Worm (Caenorhabditis elegans) whole organism, L1 larva: ENCODE data around the gene abu-14.

Experiments used
- C16A3.4 ChIP-seq: fragments of 150-350 bp; optimal IDR thresholded peaks from 2 replicates; lab custom pipeline; 2014; ENCODE audit warnings: missing biosample characterization, missing genetic modification characterization
- C34B4.2 ChIP-seq: sonication (generic microtip); optimal IDR thresholded peaks from 2 replicates; lab custom pipeline; 2017; ENCODE audit warnings: mild to moderate bottlenecking, missing genetic modification characterization, missing compliant biosample characterization
- Y116A8C.19 ChIP-seq: sonication (generic microtip); optimal IDR thresholded peaks from 2 replicates; lab custom pipeline; 2016; ENCODE audit warnings: missing compliant biosample characterization, missing genetic modification characterization, borderline replicate concordance
- aha-1 ChIP-seq: fragments of 150-350 bp; optimal IDR thresholded peaks from 2 replicates; lab custom pipeline; 2014; ENCODE audit warnings: missing biosample characterization, missing genetic modification characterization
- ama-1 ChIP-seq: fragments of 150-350 bp; optimal IDR thresholded peaks from 2 replicates; lab custom pipeline; 2014
- blmp-1 ChIP-seq: fragments of 150-350 bp; optimal IDR thresholded peaks from 2 replicates; lab custom pipeline; 2014; ENCODE audit warnings: missing biosample characterization, missing genetic modification characterization
- ceh-82 ChIP-seq, 3 experiments: fragments of 150-350 bp in 1 of 3; sonication (generic microtip) in 2 of 3; optimal IDR thresholded peaks; 2 replicates each; lab custom pipeline; 2014 to 2017; ENCODE audit warnings: missing biosample characterization in 3 of 3, missing genetic modification characterization in 3 of 3
- ceh-88 ChIP-seq: fragments of 200-800 bp; sonication (Bioruptor generic); IDR thresholded peaks from 2 replicates; pipeline ENCODE4 v1.3.6; 2022; ENCODE audit warnings: missing genetic modification characterization, missing compliant biosample characterization
- ceh-90 ChIP-seq: sonication (generic microtip); optimal IDR thresholded peaks from 2 replicates; lab custom pipeline; 2016; ENCODE audit warnings: missing genetic modification characterization, missing compliant biosample characterization
- dpl-1 ChIP-seq, 3 experiments: fragments of 150-350 bp in 2 of 3; sonication (generic microtip) in 1 of 3; optimal IDR thresholded peaks; 2 replicates each; lab custom pipeline; 2014 to 2017; ENCODE audit warnings: missing biosample characterization in 3 of 3, missing genetic modification characterization in 3 of 3, missing genetic modification reagents in 3 of 3
- dsc-1 ChIP-seq: sonication (generic microtip); optimal IDR thresholded peaks from 2 replicates; lab custom pipeline; 2016; ENCODE audit warnings: mild to moderate bottlenecking, missing genetic modification characterization, missing compliant biosample characterization
- ets-5 ChIP-seq: fragments of 200-800 bp; sonication (Bioruptor generic); IDR thresholded peaks from 2 replicates; pipeline ENCODE4 v1.3.6; 2022; ENCODE audit warnings: missing genetic modification characterization, missing compliant biosample characterization
- fkh-10 ChIP-seq: sonication (generic microtip); optimal IDR thresholded peaks from 2 replicates; lab custom pipeline; 2017; ENCODE audit warnings: missing biosample characterization, missing genetic modification reagents, missing genetic modification characterization
- fkh-4 ChIP-seq: sonication (generic microtip); optimal IDR thresholded peaks from 2 replicates; lab custom pipeline; 2016; ENCODE audit warnings: missing compliant biosample characterization, missing genetic modification characterization, borderline replicate concordance
- fos-1 ChIP-seq: fragments of 150-350 bp; optimal IDR thresholded peaks from 2 replicates; lab custom pipeline; 2014; ENCODE audit warnings: missing biosample characterization, missing genetic modification characterization
- grh-1 ChIP-seq: fragments of 200-800 bp; sonication (Bioruptor generic); IDR thresholded peaks from 2 replicates; pipeline ENCODE4 v1.3.6; 2022; ENCODE audit warnings: missing genetic modification reagents, missing genetic modification characterization, missing compliant biosample characterization
- hlh-17 ChIP-seq: fragments of 200-800 bp; sonication (Bioruptor generic); optimal IDR thresholded peaks from 2 replicates; lab custom pipeline; 2018; ENCODE audit warnings: missing genetic modification characterization, mild to moderate bottlenecking, missing compliant biosample characterization, moderate library complexity, borderline replicate concordance
- irx-1 ChIP-seq: sonication (generic microtip); optimal IDR thresholded peaks from 2 replicates; lab custom pipeline; 2016; ENCODE audit warnings: missing genetic modification characterization, missing compliant biosample characterization
- isw-1 ChIP-seq: fragments of 200-800 bp; sonication (Bioruptor generic); IDR thresholded peaks from 2 replicates; pipeline ENCODE4 v1.3.6; 2022; ENCODE audit warnings: missing genetic modification characterization, missing compliant biosample characterization
- jun-1 ChIP-seq: fragments of 150-350 bp; optimal IDR thresholded peaks from 2 replicates; lab custom pipeline; 2014; ENCODE audit warnings: missing biosample characterization, missing genetic modification reagents, missing genetic modification characterization
- lin-14 ChIP-seq: fragments of 200-800 bp; sonication (Bioruptor generic); optimal IDR thresholded peaks from 2 replicates; lab custom pipeline; 2018; ENCODE audit warnings: mild to moderate bottlenecking, missing genetic modification characterization, moderate library complexity, missing compliant biosample characterization
- lin-15B ChIP-seq: fragments of 150-350 bp; sonication (generic microtip); optimal IDR thresholded peaks from 3 replicates; lab custom pipeline; 2014; ENCODE audit warnings: missing biosample characterization, missing genetic modification characterization
- lin-35 ChIP-seq, 2 experiments: fragments of 150-350 bp; optimal IDR thresholded peaks; 2 replicates each; lab custom pipeline; 2014; ENCODE audit warnings: missing biosample characterization in 2 of 2, missing genetic modification characterization in 2 of 2, missing genetic modification reagents in 2 of 2
- lin-39 ChIP-seq: fragments of 150-350 bp; optimal IDR thresholded peaks from 2 replicates; lab custom pipeline; 2014; ENCODE audit warnings: missing biosample characterization, missing genetic modification reagents, missing genetic modification characterization
- lir-3 ChIP-seq: sonication (generic microtip); optimal IDR thresholded peaks from 2 replicates; lab custom pipeline; 2016; ENCODE audit warnings: mild to moderate bottlenecking, missing genetic modification characterization, moderate library complexity, missing compliant biosample characterization; ENCODE audit not compliant: poor library complexity
- lsy-2 ChIP-seq, 2 experiments: fragments of 150-350 bp; optimal IDR thresholded peaks; 2 replicates each; lab custom pipeline; 2014; ENCODE audit warnings: missing biosample characterization in 2 of 2, missing genetic modification characterization in 2 of 2
- mab-9 ChIP-seq: fragments of 200-800 bp; sonication (Bioruptor generic); IDR thresholded peaks from 2 replicates; pipeline ENCODE4 v1.3.6; 2022; ENCODE audit warnings: missing genetic modification reagents, missing genetic modification characterization, missing compliant biosample characterization
- mef-2 ChIP-seq: fragments of 150-350 bp; optimal IDR thresholded peaks from 2 replicates; lab custom pipeline; 2014; ENCODE audit warnings: missing biosample characterization, missing genetic modification characterization
- mep-1 ChIP-seq: fragments of 150-350 bp; optimal IDR thresholded peaks from 2 replicates; lab custom pipeline; 2014; ENCODE audit warnings: missing biosample characterization, missing genetic modification characterization
- nhr-11 ChIP-seq: fragments of 150-350 bp; optimal IDR thresholded peaks from 2 replicates; lab custom pipeline; 2014; ENCODE audit warnings: missing biosample characterization, missing genetic modification characterization
- nhr-19 ChIP-seq: fragments of 200-800 bp; sonication (Bioruptor generic); conservative IDR thresholded peaks from 2 replicates; pipeline ENCODE4 v1.3.6; 2022; ENCODE audit warnings: missing genetic modification characterization, missing compliant biosample characterization
- nhr-47 ChIP-seq: sonication (generic microtip); optimal IDR thresholded peaks from 2 replicates; lab custom pipeline; 2016; ENCODE audit warnings: mild to moderate bottlenecking, missing genetic modification characterization, moderate library complexity, missing compliant biosample characterization
- nhr-71 ChIP-seq: sonication (generic microtip); optimal IDR thresholded peaks from 2 replicates; lab custom pipeline; 2016; ENCODE audit warnings: mild to moderate bottlenecking, missing genetic modification characterization, moderate library complexity, missing compliant biosample characterization
- nhr-77 ChIP-seq: fragments of 150-350 bp; optimal IDR thresholded peaks from 2 replicates; lab custom pipeline; 2014; ENCODE audit warnings: missing biosample characterization, missing genetic modification characterization
- nhr-84 ChIP-seq: sonication (generic microtip); optimal IDR thresholded peaks from 2 replicates; lab custom pipeline; 2017; ENCODE audit warnings: missing biosample characterization, missing genetic modification characterization
- pag-3 ChIP-seq: sonication (generic microtip); optimal IDR thresholded peaks from 2 replicates; lab custom pipeline; 2017; ENCODE audit warnings: missing genetic modification characterization, mild to moderate bottlenecking, missing compliant biosample characterization, antibody characterized with exemption, borderline replicate concordance; ENCODE audit not compliant: insufficient read depth
- pax-3 ChIP-seq: fragments of 200-800 bp; sonication (Bioruptor generic); optimal IDR thresholded peaks from 2 replicates; lab custom pipeline; 2018; ENCODE audit warnings: mild to moderate bottlenecking, missing genetic modification characterization, moderate library complexity, missing compliant biosample characterization
- snu-23 ChIP-seq: sonication (generic microtip); optimal IDR thresholded peaks from 2 replicates; lab custom pipeline; 2016; ENCODE audit warnings: missing genetic modification characterization, missing compliant biosample characterization
- sox-4 ChIP-seq: sonication (generic microtip); optimal IDR thresholded peaks from 2 replicates; lab custom pipeline; 2016; ENCODE audit warnings: missing genetic modification characterization, missing compliant biosample characterization
- sptf-1 ChIP-seq: fragments of 150-350 bp; optimal IDR thresholded peaks from 2 replicates; lab custom pipeline; 2014; ENCODE audit warnings: missing biosample characterization, missing genetic modification characterization
- sup-37 ChIP-seq: fragments of 200-800 bp; sonication (Bioruptor generic); optimal IDR thresholded peaks from 2 replicates; lab custom pipeline; 2018; ENCODE audit warnings: mild to moderate bottlenecking, missing genetic modification characterization, missing compliant biosample characterization
- unc-30 ChIP-seq: sonication (generic microtip); optimal IDR thresholded peaks from 2 replicates; lab custom pipeline; 2017; ENCODE audit warnings: missing biosample characterization, missing genetic modification characterization
- unc-98 ChIP-seq: fragments of 200-800 bp; sonication (Bioruptor generic); IDR thresholded peaks from 2 replicates; pipeline ENCODE4 v1.3.6; 2022; ENCODE audit warnings: missing genetic modification characterization, missing compliant biosample characterization
- xbp-1 ChIP-seq: sonication (generic microtip); optimal IDR thresholded peaks from 2 replicates; lab custom pipeline; 2016; ENCODE audit warnings: missing genetic modification characterization, missing compliant biosample characterization
- ztf-11 ChIP-seq, 2 experiments: sonication (generic microtip); optimal IDR thresholded peaks; 2 replicates each; lab custom pipeline; 2016 to 2017; ENCODE audit warnings: missing genetic modification characterization in 2 of 2, missing biosample characterization in 1 of 2, missing compliant biosample characterization in 1 of 2
- ztf-4 ChIP-seq: fragments of 150-350 bp; optimal IDR thresholded peaks from 2 replicates; lab custom pipeline; 2014; ENCODE audit warnings: missing biosample characterization, missing genetic modification characterization

Gene abu-14

ce11 chrII:9261931-9262562 lies 35.0 kb upstream of the abu-14 start, which contains the start of gene aqp-2 (continued):
- TF ChIP-seq nhr-84 (tag; lab: Kevin White, UChicago) (no peak), sup-37 (GFP tag; lab: Kevin White, UChicago) (no peak), ceh-88 (GFP tag; lab: Robert Waterston, UW) (no peak; the same call in 1 of the 2 replicates), ztf-11 (tag; optimal IDR thresholded peaks at IDR 0.05; lab: Kevin White, UChicago) (peak in 1 of 2 experiments; percentile 26), nhr-71 (tag; lab: Kevin White, UChicago) (peak; percentile 86), ceh-90 (tag; lab: Kevin White, UChicago) (no peak), pag-3 (tag; lab: Kevin White, UChicago) (peak; percentile 84), fos-1 (tag; lab: Kevin White, UChicago) (peak; percentile 47), dpl-1 (GFP tag; optimal IDR thresholded peaks at IDR 0.05; lab: Kevin White, UChicago) (no peak), lsy-2 (tag; optimal IDR thresholded peaks at IDR 0.05; lab: Kevin White, UChicago) (peak; percentile 22 to 56), nhr-11 (tag; lab: Kevin White, UChicago) (no peak), pax-3 (tag; lab: Kevin White, UChicago) (no peak), fkh-10 (no peak), mef-2 (tag; lab: Kevin White, UChicago) (no peak), fkh-4 (tag; lab: Kevin White, UChicago) (no peak), hlh-17 (GFP tag; lab: Kevin White, UChicago) (no peak), ceh-82 (tag; optimal IDR thresholded peaks at IDR 0.05; lab: Kevin White, UChicago) (no peak), irx-1 (tag; lab: Kevin White, UChicago) (peak; percentile 40), C16A3.4 (tag; lab: Kevin White, UChicago) (no peak), C34B4.2 (tag; lab: Kevin White, UChicago) (no peak), sptf-1 (tag; lab: Kevin White, UChicago) (no peak), xbp-1 (tag; lab: Kevin White, UChicago) (peak; percentile 36), ets-5 (GFP tag; lab: Robert Waterston, UW) (no peak), isw-1 (GFP tag; lab: Robert Waterston, UW) (no peak), nhr-77 (tag; lab: Kevin White, UChicago) (no peak), sox-4 (tag; lab: Kevin White, UChicago) (no peak), unc-98 (GFP tag; lab: Robert Waterston, UW) (no peak), ztf-4 (tag; lab: Kevin White, UChicago) (no peak), dsc-1 (tag; lab: Kevin White, UChicago) (peak; percentile 21), Y116A8C.19 (tag; lab: Kevin White, UChicago) (no peak), aha-1 (tag; lab: Kevin White, UChicago) (no peak)

ce11 chrII:9261403-9261802 lies 34.4 kb upstream of the abu-14 start:
- no peak for TF ChIP-seq snu-23 (GFP tag; lab: Kevin White, UChicago)
- TF ChIP-seq dpl-1 (GFP tag; optimal IDR thresholded peaks at IDR 0.05; lab: Kevin White, UChicago): no peak
- TF ChIP-seq dsc-1 (tag; lab: Kevin White, UChicago): peak; percentile 8
- TF ChIP-seq sox-4 (tag; lab: Kevin White, UChicago): no peak
- TF ChIP-seq, all 84 proteins: peak for 1

- peak in 1 of 2 experiments; percentile 2 for TF ChIP-seq lin-35 (GFP tag; optimal IDR thresholded peaks at IDR 0.05; lab: Kevin White, UChicago)
- no peak for TF ChIP-seq lin-39 (tag; lab: Kevin White, UChicago)
- TF ChIP-seq lsy-2 (tag; optimal IDR thresholded peaks at IDR 0.05; lab: Kevin White, UChicago): peak in 1 of 2 experiments; percentile 40
- TF ChIP-seq jun-1 (tag; lab: Kevin White, UChicago): no peak
- TF ChIP-seq nhr-71 (tag; lab: Kevin White, UChicago): peak; percentile 38
- no peak for TF ChIP-seq ztf-11 (tag; optimal IDR thresholded peaks at IDR 0.05; lab: Kevin White, UChicago)
- TF ChIP-seq nhr-47 (tag; lab: Kevin White, UChicago): peak; percentile 0
- TF ChIP-seq dpl-1 (GFP tag; optimal IDR thresholded peaks at IDR 0.05; lab: Kevin White, UChicago): peak in 1 of 3 experiments; percentile 7
- peak; percentile 99 for TF ChIP-seq blmp-1 (tag; lab: Kevin White, UChicago)
- TF ChIP-seq ceh-88 (GFP tag; lab: Robert Waterston, UW): no peak
- no peak for TF ChIP-seq hlh-17 (GFP tag; lab: Kevin White, UChicago)
- no peak for TF ChIP-seq lin-15B
- TF ChIP-seq nhr-19 (GFP tag; lab: Robert Waterston, UW): no peak
- TF ChIP-seq unc-30 (tag; lab: Kevin White, UChicago): no peak
- TF ChIP-seq grh-1 (GFP tag; lab: Robert Waterston, UW): no peak
- no peak for TF ChIP-seq ama-1 (lab: Kevin White, UChicago)
- no peak for TF ChIP-seq irx-1 (tag; lab: Kevin White, UChicago)
- TF ChIP-seq mep-1 (tag; lab: Kevin White, UChicago): peak; percentile 67
- TF ChIP-seq lir-3: no peak
- no peak for TF ChIP-seq ceh-90 (tag; lab: Kevin White, UChicago)
- peak; percentile 86 for TF ChIP-seq lin-14 (GFP tag; lab: Kevin White, UChicago)
- TF ChIP-seq mab-9: no peak
These were observed 33.0 kb upstream of the abu-14 start for ce11 chrII:9260026-9260425.
